Worm (Caenorhabditis elegans) whole organism, L4 larva: ENCODE results near the gene B0410.3.

Experiments used
- F37D6.2 ChIP-seq: sonication (generic microtip); optimal IDR thresholded peaks from 2 replicates; lab custom pipeline; 2016; ENCODE audit warnings: mild to moderate bottlenecking, missing genetic modification characterization, missing compliant biosample characterization
- R02D3.7 ChIP-seq: fragments of 150-350 bp; sonication (generic microtip); optimal IDR thresholded peaks from 3 replicates; lab custom pipeline; 2014; ENCODE audit warnings: missing biosample characterization, missing genetic modification characterization
- T20F7.1 ChIP-seq: fragments of 200-800 bp; sonication (Bioruptor generic); optimal IDR thresholded peaks from 2 replicates; lab custom pipeline; 2018; ENCODE audit warnings: mild to moderate bottlenecking, missing genetic modification characterization, missing compliant biosample characterization
- T26A8.4 ChIP-seq: fragments of 200-800 bp; sonication (Bioruptor generic); IDR thresholded peaks from 2 replicates; pipeline ENCODE4 v1.3.6; 2022; ENCODE audit warnings: missing genetic modification characterization, missing compliant biosample characterization
- Y105C5A.15 ChIP-seq: fragments of 200-800 bp; sonication (Bioruptor generic); IDR thresholded peaks from 2 replicates; pipeline ENCODE4 v1.3.6; 2022; ENCODE audit warnings: missing genetic modification characterization, missing compliant biosample characterization
- Y5F2A.4 ChIP-seq: fragments of 200-800 bp; sonication (Bioruptor generic); optimal IDR thresholded peaks from 2 replicates; lab custom pipeline; 2018; ENCODE audit warnings: mild to moderate bottlenecking, missing genetic modification characterization, missing compliant biosample characterization
- ZK337.2 ChIP-seq: fragments of 200-800 bp; sonication (Bioruptor generic); IDR thresholded peaks from 2 replicates; pipeline ENCODE4 v1.3.6; 2022; ENCODE audit warnings: missing genetic modification reagents, missing genetic modification characterization, missing compliant biosample characterization
- ZK546.5 ChIP-seq, 2 experiments: sonication (generic microtip); optimal IDR thresholded peaks; 2 replicates each; lab custom pipeline; 2017; ENCODE audit warnings: missing biosample characterization in 2 of 2, missing genetic modification characterization in 2 of 2
- attf-4 ChIP-seq: sonication (generic microtip); optimal IDR thresholded peaks from 3 replicates; lab custom pipeline; 2017; ENCODE audit warnings: missing biosample characterization, missing genetic modification characterization
- ceh-20 ChIP-seq: fragments of 200-800 bp; sonication (Bioruptor generic); IDR thresholded peaks from 2 replicates; pipeline ENCODE4 v1.3.6; 2022; ENCODE audit warnings: missing genetic modification reagents, missing genetic modification characterization, missing compliant biosample characterization
- ceh-32 ChIP-seq: sonication (generic microtip); optimal IDR thresholded peaks from 2 replicates; lab custom pipeline; 2016; ENCODE audit warnings: mild to moderate bottlenecking, missing genetic modification characterization, missing compliant biosample characterization; ENCODE audit not compliant: poor library complexity
- ceh-62 ChIP-seq: sonication (generic microtip); optimal IDR thresholded peaks from 2 replicates; lab custom pipeline; 2017; ENCODE audit warnings: missing biosample characterization, missing genetic modification characterization
- daf-8 ChIP-seq: fragments of 200-800 bp; sonication (Bioruptor generic); IDR thresholded peaks from 2 replicates; pipeline ENCODE4 v1.3.6; 2022; ENCODE audit warnings: missing genetic modification characterization, missing compliant biosample characterization
- dmd-6 ChIP-seq: fragments of 200-800 bp; sonication (Bioruptor generic); IDR thresholded peaks from 2 replicates; pipeline ENCODE4 v1.3.6; 2022; ENCODE audit warnings: missing genetic modification reagents, missing genetic modification characterization, missing compliant biosample characterization
- dmd-9 ChIP-seq: fragments of 200-800 bp; sonication (Bioruptor generic); IDR thresholded peaks from 2 replicates; pipeline ENCODE4 v1.3.6; 2022; ENCODE audit warnings: missing genetic modification reagents, missing genetic modification characterization, missing compliant biosample characterization
- dve-1 ChIP-seq: sonication (generic microtip); optimal IDR thresholded peaks from 2 replicates; lab custom pipeline; 2017; ENCODE audit warnings: antibody characterized with exemption, mild to moderate bottlenecking, missing genetic modification characterization, missing compliant biosample characterization; ENCODE audit not compliant: insufficient read depth
- egl-27 ChIP-seq: sonication (generic microtip); optimal IDR thresholded peaks from 3 replicates; lab custom pipeline; 2017; ENCODE audit warnings: missing biosample characterization, missing genetic modification reagents, missing genetic modification characterization
- egl-43 ChIP-seq: fragments of 200-800 bp; sonication (Bioruptor generic); IDR thresholded peaks from 2 replicates; pipeline ENCODE4 v1.3.6; 2022; ENCODE audit warnings: missing genetic modification reagents, missing genetic modification characterization, missing compliant biosample characterization
- lin-1 ChIP-seq: fragments of 200-800 bp; sonication (Bioruptor generic); IDR thresholded peaks from 2 replicates; pipeline ENCODE4 v1.3.6; 2022; ENCODE audit warnings: missing genetic modification reagents, missing genetic modification characterization, missing compliant biosample characterization
- lin-39 ChIP-seq: fragments of 150-350 bp; optimal IDR thresholded peaks from 2 replicates; lab custom pipeline; 2014; ENCODE audit warnings: missing biosample characterization, missing genetic modification reagents, missing genetic modification characterization
- madf-5 ChIP-seq, 2 experiments: fragments of 200-800 bp; sonication (Bioruptor generic); IDR thresholded peaks; 2 replicates each; pipeline ENCODE4 v1.3.6; 2022; ENCODE audit warnings: missing compliant biosample characterization in 2 of 2, missing genetic modification characterization in 2 of 2
- mdt-29 ChIP-seq: fragments of 200-800 bp; sonication (Bioruptor generic); IDR thresholded peaks from 2 replicates; pipeline ENCODE4 v1.3.6; 2022; ENCODE audit warnings: missing genetic modification reagents, missing genetic modification characterization, missing compliant biosample characterization
- mxl-2 ChIP-seq: fragments of 200-800 bp; sonication (Bioruptor generic); conservative IDR thresholded peaks from 2 replicates; pipeline ENCODE4 v1.3.6; 2022; ENCODE audit warnings: missing genetic modification reagents, missing genetic modification characterization, missing compliant biosample characterization
- nhr-237 ChIP-seq: sonication (generic microtip); optimal IDR thresholded peaks from 2 replicates; lab custom pipeline; 2017; ENCODE audit warnings: missing biosample characterization, missing genetic modification characterization
- nhr-25 ChIP-seq: sonication (generic microtip); optimal IDR thresholded peaks from 2 replicates; lab custom pipeline; 2017; ENCODE audit warnings: missing genetic modification characterization, mild to moderate bottlenecking, missing compliant biosample characterization, antibody characterized with exemption, moderate library complexity, borderline replicate concordance; ENCODE audit not compliant: insufficient read depth
- nhr-42 ChIP-seq: fragments of 200-800 bp; sonication (Bioruptor generic); IDR thresholded peaks from 2 replicates; pipeline ENCODE4 v1.3.6; 2022; ENCODE audit warnings: missing genetic modification characterization, missing compliant biosample characterization
- pha-4 ChIP-seq, 2 experiments: fragments of 150-350 bp in 1 of 2; fragments of 200-800 bp in 1 of 2; sonication (Bioruptor generic) in 1 of 2; IDR thresholded peaks in 1 of 2; optimal IDR thresholded peaks in 1 of 2; 2 replicates each; pipeline versions ENCODE4 v1.3.6 to Lab custom; 2014 to 2022; ENCODE audit warnings: missing genetic modification characterization in 2 of 2, missing genetic modification reagents in 2 of 2, missing biosample characterization in 1 of 2, missing compliant biosample characterization in 1 of 2
- spr-1 ChIP-seq: sonication (generic microtip); optimal IDR thresholded peaks from 2 replicates; lab custom pipeline; 2016; ENCODE audit warnings: mild to moderate bottlenecking, missing genetic modification characterization, missing compliant biosample characterization
- spr-3 ChIP-seq: fragments of 200-800 bp; sonication (Bioruptor generic); optimal IDR thresholded peaks from 2 replicates; lab custom pipeline; 2018; ENCODE audit warnings: mild to moderate bottlenecking, missing genetic modification characterization, missing compliant biosample characterization
- unc-130 ChIP-seq: sonication (generic microtip); optimal IDR thresholded peaks from 2 replicates; lab custom pipeline; 2016; ENCODE audit warnings: missing genetic modification reagents, missing genetic modification characterization, missing compliant biosample characterization
- unc-39 ChIP-seq: sonication (generic microtip); optimal IDR thresholded peaks from 2 replicates; lab custom pipeline; 2017; ENCODE audit warnings: missing biosample characterization, missing genetic modification characterization
- unc-62 ChIP-seq, 3 experiments: fragments of 150-350 bp in 1 of 3; sonication (generic microtip); optimal IDR thresholded peaks in 2 of 3; peaks in 1 of 3; 1 replicate in 1 of 3; 2 replicates in 2 of 3; lab custom pipeline; 2014 to 2017; ENCODE audit warnings: missing biosample characterization in 3 of 3, missing genetic modification characterization in 3 of 3, missing genetic modification reagents in 3 of 3, missing genotype in 1 of 3
- zip-11 ChIP-seq: fragments of 200-800 bp; sonication (Bioruptor generic); IDR thresholded peaks from 2 replicates; pipeline ENCODE4 v1.3.6; 2022; ENCODE audit warnings: missing genetic modification characterization, missing compliant biosample characterization
- zip-2 ChIP-seq: fragments of 150-350 bp; optimal IDR thresholded peaks from 2 replicates; lab custom pipeline; 2014; ENCODE audit warnings: missing biosample characterization, missing genetic modification characterization
- ztf-7 ChIP-seq: fragments of 150-350 bp; optimal IDR thresholded peaks from 2 replicates; lab custom pipeline; 2014; ENCODE audit warnings: missing biosample characterization, missing genetic modification characterization

Gene B0410.3

ce11 chrX:2931852-2932251, 40.6 kb upstream of the B0410.3 start (continued):
- no peak for TF ChIP-seq nhr-42 (GFP tag; lab: Robert Waterston, UW)

DNA sequence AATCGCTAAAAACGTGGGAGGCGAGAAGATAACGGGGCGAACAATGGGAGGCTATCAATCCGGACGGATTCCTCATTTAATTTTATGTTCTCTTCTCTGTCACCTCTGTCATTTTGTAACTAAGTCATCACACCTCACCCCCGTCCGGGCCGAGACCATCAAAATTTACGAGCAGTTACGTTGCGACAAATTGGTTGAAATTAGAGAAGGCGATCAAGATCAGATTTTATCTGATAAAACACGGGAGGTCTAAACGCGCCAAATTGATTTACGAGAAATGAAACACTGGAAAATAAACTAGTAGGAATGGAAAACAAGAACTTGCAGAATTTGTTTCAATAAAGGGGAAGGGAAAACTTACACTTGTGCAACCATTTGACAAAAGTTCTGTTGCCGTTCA, 36.8 kb upstream of the B0410.3 start:
- no peak for TF ChIP-seq ceh-62 (tag; lab: Kevin White, UChicago)
- no peak for TF ChIP-seq lin-39 (tag; lab: Kevin White, UChicago)
- no peak for TF ChIP-seq ceh-20 (GFP tag; lab: Robert Waterston, UW)
- no peak for TF ChIP-seq nhr-25 (tag; lab: Kevin White, UChicago)
- no peak for TF ChIP-seq T26A8.4 (GFP tag; lab: Robert Waterston, UW)
- no peak for TF ChIP-seq spr-3
- no peak for TF ChIP-seq ZK546.5 (tag; optimal IDR thresholded peaks at IDR 0.05; lab: Kevin White, UChicago)
- no peak for TF ChIP-seq pha-4 (GFP tag; IDR thresholded peaks at IDR 0.05; lab: Robert Waterston, UW)
- no peak for TF ChIP-seq pha-4 (tag; optimal IDR thresholded peaks at IDR 0.05; lab: Kevin White, UChicago)
- TF ChIP-seq zip-2 (tag; lab: Kevin White, UChicago) = no peak
- no peak for TF ChIP-seq egl-27
- no peak for TF ChIP-seq dve-1
- no peak for TF ChIP-seq lin-1 (GFP tag; lab: Robert Waterston, UW)
- no peak for TF ChIP-seq zip-11
- TF ChIP-seq egl-43 (GFP tag; lab: Robert Waterston, UW) = no peak
- TF ChIP-seq dmd-9 (GFP tag; lab: Robert Waterston, UW) = no peak
- TF ChIP-seq Y105C5A.15 (GFP tag; lab: Robert Waterston, UW) = no peak
- TF ChIP-seq daf-8 (GFP tag; lab: Robert Waterston, UW) = no peak
- no peak for TF ChIP-seq ztf-7 (tag; lab: Kevin White, UChicago)
- TF ChIP-seq T20F7.1 (GFP tag; lab: Kevin White, UChicago) = no peak
- TF ChIP-seq, all 104 proteins: peak for 0

ce11 chrX:2927576-2927975, 36.3 kb upstream of the B0410.3 start:
- TF ChIP-seq unc-62 (GFP tag; optimal IDR thresholded peaks at IDR 0.05 in 1 of 2; lab: Kevin White, UChicago) (peak in 1 of 2 experiments; percentile 89), unc-62 (tag; optimal IDR thresholded peaks at IDR 0.05; lab: Kevin White, UChicago) (no peak), attf-4 (no peak)

DNA sequence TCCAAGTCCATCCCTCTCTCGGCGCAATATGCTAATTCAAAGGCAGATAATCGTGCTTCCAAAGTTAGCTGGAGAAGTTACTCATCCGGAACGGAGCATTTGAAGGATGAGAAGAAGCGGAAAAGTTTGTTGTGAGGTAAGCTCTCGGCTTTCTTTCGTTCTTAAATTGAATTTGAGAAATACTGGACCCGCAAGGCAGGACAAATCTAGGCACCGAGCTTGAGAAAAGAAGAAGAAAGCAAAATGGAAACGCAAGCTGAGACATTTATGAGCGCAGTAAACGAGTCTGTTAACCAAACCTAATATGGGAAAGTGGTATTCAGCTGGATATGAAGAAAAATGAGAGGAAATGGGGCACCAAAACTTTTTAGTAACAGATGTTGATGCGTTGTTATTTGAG, 34.7 kb upstream of the B0410.3 start:
- TF ChIP-seq dmd-6 (GFP tag; lab: Robert Waterston, UW) (no peak), spr-1 (no peak), nhr-237 (no peak), zip-2 (tag; lab: Kevin White, UChicago) (no peak), R02D3.7 (tag; lab: Kevin White, UChicago) (no peak), Y5F2A.4 (no peak), unc-130 (GFP tag; lab: Kevin White, UChicago) (no peak), ceh-32 (tag; lab: Kevin White, UChicago) (no peak), mdt-29 (GFP tag; lab: Robert Waterston, UW) (no peak), unc-39 (tag; lab: Kevin White, UChicago) (no peak), lin-1 (GFP tag; lab: Robert Waterston, UW) (no peak), madf-5 (GFP tag; IDR thresholded peaks at IDR 0.05; lab: Robert Waterston, UW) (no peak), ZK337.2 (GFP tag; lab: Robert Waterston, UW) (no peak), mxl-2 (no peak), F37D6.2 (no peak)
